Fruit fly (Drosophila melanogaster): ENCODE measurements around the gene CG11899.

Gene CG11899

dm6 chr3R:29199807-29200693, at the start of gene CG11899:
CG11899 (plus strand) TSS chr3R:29200454.
- TF ChIP-seq noc (tag; optimal IDR thresholded peaks at IDR 0.05) = peak; percentile 54

DNA sequence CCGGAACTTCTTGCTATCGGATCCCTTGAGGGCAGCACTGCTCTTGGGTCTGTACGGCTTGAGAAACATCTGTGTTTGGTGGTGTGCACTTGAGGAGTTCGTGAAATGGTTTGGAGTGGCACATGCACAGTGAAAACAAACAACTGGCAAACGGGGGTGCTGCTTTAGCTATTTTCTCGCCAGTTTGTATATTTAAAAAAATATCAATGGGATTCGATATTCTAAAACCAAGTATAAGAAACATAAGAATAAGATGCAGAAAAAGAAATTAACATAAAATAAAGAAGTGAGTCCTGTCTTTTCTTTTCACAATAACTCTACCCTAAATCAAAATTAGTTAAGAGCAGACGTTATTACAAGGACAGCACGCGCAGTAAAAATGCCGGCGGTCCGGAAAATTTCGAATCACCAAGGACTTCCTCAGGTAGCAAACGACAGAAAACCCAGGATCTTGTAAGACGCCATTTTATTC, 48.6 kb upstream of the CG11899 start, which contains the start of gene eIF2D:
Gene eIF2D, minus strand, starts transcription at position 174 of the 472 bp plus-strand sequence.
- peak; percentile 52 for TF ChIP-seq noc (tag; optimal IDR thresholded peaks at IDR 0.05)

dm6 chr3R:29153197-29153644, 47.0 kb upstream of the CG11899 start, which contains the start of the genes Slbp and Rpn2:
Slbp (minus strand) TSS chr3R:29153266.
Rpn2 (plus strand) TSS chr3R:29153524.
- TF ChIP-seq noc (tag; optimal IDR thresholded peaks at IDR 0.05) = peak; percentile 65

- peak; percentile 89 for TF ChIP-seq noc (tag; optimal IDR thresholded peaks at IDR 0.05)
Measured at dm6 chr3R:29157418-29158398, 42.5 kb upstream of the CG11899 start, which contains the start of gene rdog. rdog (plus strand) TSS chr3R:29158122.

DNA sequence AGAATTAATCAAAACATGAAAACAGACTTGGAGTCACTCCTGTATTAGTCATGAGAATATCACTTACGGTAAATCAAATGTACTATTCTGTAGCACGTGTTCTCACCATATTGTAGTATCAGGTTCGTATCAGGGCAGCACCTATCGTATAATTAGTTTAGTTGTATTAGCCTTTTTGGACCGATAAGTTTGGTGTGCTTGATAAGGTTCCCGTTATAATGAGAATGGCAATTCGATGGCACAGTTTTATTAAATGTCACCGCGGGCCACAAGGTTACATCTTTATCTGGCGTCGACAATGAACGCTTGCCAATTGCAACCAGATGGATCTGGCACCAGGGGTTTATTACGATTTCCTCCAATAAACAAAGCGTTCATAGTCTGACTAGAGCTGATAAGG, 41.5 kb upstream of the CG11899 start:
- peak; percentile 11 for TF ChIP-seq noc (tag; optimal IDR thresholded peaks at IDR 0.05)

- TF ChIP-seq noc (tag; optimal IDR thresholded peaks at IDR 0.05) = no peak
Measured at dm6 chr3R:29159620-29160019, 40.6 kb upstream of the CG11899 start.

DNA sequence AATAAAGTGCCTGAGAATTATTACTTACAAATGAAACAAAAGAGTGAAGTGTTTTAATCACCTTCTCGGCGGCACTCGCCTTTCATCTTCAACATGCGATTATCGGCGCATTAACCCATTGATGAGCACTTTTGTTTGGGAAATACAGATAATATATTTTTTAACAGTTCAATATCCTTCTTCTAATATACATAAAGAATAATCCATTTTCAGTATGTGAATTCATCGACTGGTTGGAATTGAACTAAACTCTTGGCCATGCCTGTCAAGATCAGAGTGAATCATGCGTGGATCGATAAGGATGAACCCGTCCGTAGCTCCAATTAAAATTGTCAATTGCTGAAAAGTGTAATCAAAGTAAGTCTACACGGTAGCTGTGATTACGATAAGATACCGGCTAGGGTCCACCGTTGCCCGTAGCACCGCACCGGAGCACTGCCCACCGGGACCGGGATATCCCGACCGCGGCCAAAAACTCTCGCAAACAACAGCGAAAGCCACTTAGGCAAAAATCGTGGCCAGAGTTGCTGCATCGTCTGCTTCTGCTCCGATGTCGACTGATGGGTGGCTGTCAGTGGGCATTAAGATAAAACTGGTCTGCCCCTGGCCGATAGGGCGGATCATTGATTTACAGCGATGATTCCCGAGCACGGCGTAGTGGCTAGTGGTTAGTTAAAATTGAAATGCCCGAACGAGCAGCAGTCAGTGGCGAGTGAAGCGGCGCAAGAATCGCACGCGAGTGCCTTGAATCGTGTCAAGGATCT, 35.1 kb upstream of the CG11899 start, which contains the start of gene CG11898:
Gene CG11898, plus strand, starts transcription at position 714 of the 764 bp plus-strand sequence.
- peak; percentile 39 for TF ChIP-seq noc (tag; optimal IDR thresholded peaks at IDR 0.05)

DNA sequence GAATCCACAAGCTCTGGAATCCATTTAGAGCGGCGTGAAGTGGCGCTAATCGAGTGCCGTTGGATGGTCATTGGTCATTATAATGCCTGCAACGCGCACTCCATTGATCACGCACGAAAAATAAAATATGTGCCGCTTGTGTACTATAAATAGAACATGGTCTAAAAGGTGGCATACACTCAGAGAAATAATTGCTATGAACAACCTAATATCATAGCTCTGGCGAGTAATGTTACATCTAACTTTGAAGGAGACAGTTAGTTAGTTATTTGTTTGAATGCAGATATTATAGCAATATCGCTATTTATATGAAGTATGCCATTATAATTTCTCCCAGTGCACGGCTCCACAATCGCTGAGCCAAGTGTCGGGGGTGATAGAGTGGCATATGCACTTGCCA, 9.3 kb upstream of the CG11899 start:
- no peak for TF ChIP-seq noc (tag; optimal IDR thresholded peaks at IDR 0.05)

DNA sequence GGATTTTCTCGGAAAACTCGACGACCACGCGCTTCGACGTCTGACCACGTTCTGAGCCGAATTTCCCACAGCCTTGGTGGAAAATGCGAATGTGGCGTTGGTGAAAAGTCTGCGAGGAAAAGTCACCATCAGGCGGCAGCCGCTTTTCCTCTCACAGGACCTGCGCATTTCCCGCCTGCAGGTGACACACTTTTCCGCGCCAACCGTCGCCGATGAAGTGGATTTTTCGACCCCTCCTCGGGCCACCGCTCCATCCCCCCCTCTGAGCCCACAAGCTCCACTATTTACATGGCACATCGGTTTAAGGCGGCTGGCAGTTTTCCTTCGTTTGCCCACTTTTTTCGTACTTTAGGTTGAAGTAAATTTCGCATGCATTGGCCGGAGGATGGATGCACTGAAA, 5.3 kb upstream of the CG11899 start, which contains the start of gene jus:
Gene jus, minus strand, starts transcription at position 38 of the 400 bp plus-strand sequence.
- no peak for TF ChIP-seq noc (tag; optimal IDR thresholded peaks at IDR 0.05)

dm6 chr3R:29196967-29197611, 3.2 kb upstream of the CG11899 start, which contains the start of gene CG14515:
CG14515 (plus strand) TSS chr3R:29197556.
- TF ChIP-seq noc (tag; optimal IDR thresholded peaks at IDR 0.05) = no peak

DNA sequence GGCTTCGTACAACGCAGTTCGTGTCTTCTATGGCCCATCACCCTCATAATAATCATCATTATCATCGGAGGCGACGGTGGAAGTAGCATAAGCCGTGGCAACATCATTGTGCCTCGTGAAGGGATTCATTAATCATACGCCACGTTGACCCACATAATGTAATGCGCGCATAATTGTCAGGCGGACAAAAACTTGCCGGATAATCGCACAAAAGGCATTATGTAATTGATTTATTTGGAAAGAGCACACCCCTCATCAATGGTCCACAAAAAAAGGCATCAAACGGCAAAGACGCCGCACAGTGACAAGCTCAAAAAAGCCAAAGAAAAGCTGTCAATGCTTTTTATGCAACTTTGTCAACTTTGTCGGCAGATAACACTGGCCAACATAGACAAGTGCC, 2.0 kb upstream of the CG11899 start:
- TF ChIP-seq noc (tag; optimal IDR thresholded peaks at IDR 0.05) = no peak

dm6 chr3R:29202418-29202817, 2.2 kb downstream of the CG11899 start, which contains the start of gene Mesh1:
Mesh1 (minus strand) TSS chr3R:29202525.
- no peak for TF ChIP-seq noc (tag; optimal IDR thresholded peaks at IDR 0.05)

dm6 chr3R:29204033-29204432, 3.8 kb downstream of the CG11899 start, which contains the start of gene Cyt-c1L:
Cyt-c1L (minus strand) TSS chr3R:29204133.
- no peak for TF ChIP-seq noc (tag; optimal IDR thresholded peaks at IDR 0.05)

All from whole organism, larva.